Fruit fly (Drosophila melanogaster) whole organism: ENCODE measurements around the gene Ythdf.

Experiments
- psq ChIP-seq: fragments of >200 bp; optimal IDR thresholded peaks from 2 replicates; lab custom pipeline; 2017
- usp ChIP-seq: fragments of >200 bp; optimal IDR thresholded peaks from 2 replicates; lab custom pipeline; 2017; ENCODE audit warnings: missing biosample characterization, missing genetic modification characterization, mixed read lengths

dm6 chr3R:25004763-25005162 lies 34.3 kb downstream of the Ythdf start:
- TF ChIP-seq usp = no peak
- no peak for TF ChIP-seq psq
